Worm (Caenorhabditis elegans): ENCODE results near the gene atz-1.

atz-1 gene

DNA sequence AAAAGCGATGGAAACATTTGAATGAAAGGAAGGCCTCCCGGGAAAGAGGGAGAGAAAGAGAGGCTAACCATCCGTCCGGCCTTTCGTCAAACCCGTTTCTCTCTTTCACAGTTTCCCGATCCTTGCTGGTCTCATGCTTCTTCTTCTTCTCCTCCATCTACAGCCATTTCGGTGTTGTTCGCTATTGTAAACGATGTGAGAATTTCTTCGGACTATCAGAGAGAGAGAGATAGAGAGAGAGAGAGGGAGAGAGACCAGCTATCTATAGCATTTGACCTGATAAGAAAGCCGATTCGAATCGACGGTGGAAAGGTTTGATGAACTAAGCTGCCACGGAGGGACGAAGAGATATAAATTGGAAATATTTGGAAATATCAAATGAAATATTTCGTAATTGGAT, 27.5 kb upstream of the atz-1 start:
- TF ChIP-seq ham-2 (GFP tag; optimal IDR thresholded peaks at IDR 0.05) (peak; percentile 82), sem-2 (GFP tag; optimal IDR thresholded peaks at IDR 0.05) (no peak), ces-1 (GFP tag; optimal IDR thresholded peaks at IDR 0.05) (no peak), mab-5 (tag; optimal IDR thresholded peaks at IDR 0.05) (no peak), elt-3 (tag; optimal IDR thresholded peaks at IDR 0.05) (peak; percentile 45), blmp-1 (tag; optimal IDR thresholded peaks at IDR 0.05) (no peak), zip-8 (tag; optimal IDR thresholded peaks at IDR 0.05) (no peak), elt-1 (tag; optimal IDR thresholded peaks at IDR 0.05; ENCODE audit: borderline replicate concordance, insufficient read depth) (no peak), unc-62 (GFP tag; optimal IDR thresholded peaks at IDR 0.05) (no peak), tbx-8 (GFP tag; optimal IDR thresholded peaks at IDR 0.05) (no peak), ceh-43 (GFP tag; optimal IDR thresholded peaks at IDR 0.05) (no peak), drap-1 (GFP tag; optimal IDR thresholded peaks at IDR 0.05) (no peak), nhr-2 (tag; optimal IDR thresholded peaks at IDR 0.05) (no peak), ceh-83 (GFP tag; optimal IDR thresholded peaks at IDR 0.05) (no peak)

ce11 chrIV:12399983-12400382, 24.1 kb upstream of the atz-1 start:
- no peak for TF ChIP-seq lsy-2 (tag; optimal IDR thresholded peaks at IDR 0.05)
- TF ChIP-seq snpc-4 (tag; optimal IDR thresholded peaks at IDR 0.05), result no peak
- TF ChIP-seq pha-4 (tag; optimal IDR thresholded peaks at IDR 0.05), result no peak
- TF ChIP-seq hlh-1 (tag; optimal IDR thresholded peaks at IDR 0.05), result no peak
- TF ChIP-seq nhr-237 (tag; optimal IDR thresholded peaks at IDR 0.05), result no peak
- TF ChIP-seq ceh-39 (tag; optimal IDR thresholded peaks at IDR 0.05), result no peak
- no peak for TF ChIP-seq unc-62 (GFP tag; optimal IDR thresholded peaks at IDR 0.05)
- TF ChIP-seq nhr-76 (tag; optimal IDR thresholded peaks at IDR 0.05), result no peak
- no peak for TF ChIP-seq nhr-12 (tag; optimal IDR thresholded peaks at IDR 0.05)
- no peak for TF ChIP-seq zip-8 (tag; optimal IDR thresholded peaks at IDR 0.05)
- TF ChIP-seq bed-3 (GFP tag; optimal IDR thresholded peaks at IDR 0.05), result no peak
- TF ChIP-seq M03D4.4 (tag; optimal IDR thresholded peaks at IDR 0.05), result no peak
- TF ChIP-seq tbx-8 (GFP tag; optimal IDR thresholded peaks at IDR 0.05), result no peak

DNA sequence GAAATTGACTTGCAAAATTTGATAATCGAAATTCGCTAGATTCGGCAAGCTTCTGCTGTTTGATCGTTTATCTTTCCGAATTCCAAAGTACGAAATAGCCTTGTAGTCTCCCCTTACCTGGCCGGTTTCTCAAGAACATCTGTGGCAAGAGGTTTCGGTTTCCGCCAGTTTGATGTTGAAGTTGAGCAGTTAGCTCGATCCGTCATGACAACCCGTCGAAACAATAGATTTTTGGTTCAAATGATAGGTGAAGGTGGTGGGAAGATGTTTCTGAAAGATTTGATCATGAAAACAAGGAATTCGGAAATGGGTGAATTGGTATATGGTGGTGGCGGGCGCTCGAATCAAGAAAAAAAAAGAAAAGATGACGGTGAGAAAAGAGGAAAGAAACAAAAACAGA, 22.5 kb upstream of the atz-1 start, which contains the start of gene acs-20:
Gene acs-20 (minus strand): TSS at position 270 of the 400 bp plus-strand sequence.
- no peak for TF ChIP-seq blmp-1 (tag; optimal IDR thresholded peaks at IDR 0.05)
- no peak for TF ChIP-seq unc-120 (tag; optimal IDR thresholded peaks at IDR 0.05; ENCODE audit: poor library complexity, severe bottlenecking)
- no peak for TF ChIP-seq tbx-8 (GFP tag; optimal IDR thresholded peaks at IDR 0.05)
- no peak for TF ChIP-seq zip-8 (tag; optimal IDR thresholded peaks at IDR 0.05)
- no peak for TF ChIP-seq lsy-2 (tag; optimal IDR thresholded peaks at IDR 0.05)
- TF ChIP-seq mls-2 (tag; optimal IDR thresholded peaks at IDR 0.05), result no peak

ce11 chrIV:12396645-12397258, 20.8 kb upstream of the atz-1 start:
- TF ChIP-seq pha-4 (tag; optimal IDR thresholded peaks at IDR 0.05), result no peak
- no peak for TF ChIP-seq bed-3 (GFP tag; optimal IDR thresholded peaks at IDR 0.05)
- peak; percentile 50 for TF ChIP-seq ham-2 (GFP tag; optimal IDR thresholded peaks at IDR 0.05)
- TF ChIP-seq elt-3 (tag; optimal IDR thresholded peaks at IDR 0.05), result peak; percentile 5
- TF ChIP-seq ceh-39 (tag; optimal IDR thresholded peaks at IDR 0.05), result no peak
- TF ChIP-seq blmp-1 (tag; optimal IDR thresholded peaks at IDR 0.05), result peak; percentile 74
- no peak for TF ChIP-seq ceh-83 (GFP tag; optimal IDR thresholded peaks at IDR 0.05)
- no peak for TF ChIP-seq ces-1 (GFP tag; optimal IDR thresholded peaks at IDR 0.05)

ce11 chrIV:12391003-12391637, 15.2 kb upstream of the atz-1 start, which contains the start of the genes rps-23 and dpm-3:
rps-23 (minus strand) TSS chrIV:12391053.
dpm-3 (plus strand) TSS chrIV:12391587.
- TF ChIP-seq nhr-76 (tag; optimal IDR thresholded peaks at IDR 0.05) (no peak), nhr-28 (tag; optimal IDR thresholded peaks at IDR 0.05) (no peak), unc-120 (tag; optimal IDR thresholded peaks at IDR 0.05; ENCODE audit: poor library complexity, severe bottlenecking) (peak; percentile 43), elt-3 (tag; optimal IDR thresholded peaks at IDR 0.05) (no peak), pha-4 (tag; optimal IDR thresholded peaks at IDR 0.05) (peak; percentile 67), M03D4.4 (tag; optimal IDR thresholded peaks at IDR 0.05) (peak; percentile 45), ztf-11 (tag; optimal IDR thresholded peaks at IDR 0.05) (no peak), blmp-1 (tag; optimal IDR thresholded peaks at IDR 0.05) (no peak), nhr-12 (tag; optimal IDR thresholded peaks at IDR 0.05) (no peak), mls-2 (tag; optimal IDR thresholded peaks at IDR 0.05) (peak; percentile 22), sptf-1 (tag; optimal IDR thresholded peaks at IDR 0.05) (peak; percentile 78), zip-8 (tag; optimal IDR thresholded peaks at IDR 0.05) (no peak), ceh-43 (GFP tag; optimal IDR thresholded peaks at IDR 0.05) (peak; percentile 45), nhr-2 (tag; optimal IDR thresholded peaks at IDR 0.05) (peak; percentile 64), lsy-2 (tag; optimal IDR thresholded peaks at IDR 0.05) (peak; percentile 99), lin-32 (GFP tag; optimal IDR thresholded peaks at IDR 0.05) (no peak), unc-62 (GFP tag; optimal IDR thresholded peaks at IDR 0.05) (peak; percentile 49), ces-1 (GFP tag; optimal IDR thresholded peaks at IDR 0.05) (no peak), cnd-1 (tag; optimal IDR thresholded peaks at IDR 0.05) (peak; percentile 49), elt-1 (tag; optimal IDR thresholded peaks at IDR 0.05; ENCODE audit: borderline replicate concordance, insufficient read depth) (no peak), mab-5 (tag; optimal IDR thresholded peaks at IDR 0.05) (peak; percentile 45), tbx-8 (GFP tag; optimal IDR thresholded peaks at IDR 0.05) (no peak), unc-39 (tag; optimal IDR thresholded peaks at IDR 0.05) (no peak), mep-1 (tag; optimal IDR thresholded peaks at IDR 0.05) (peak; percentile 80), sem-2 (GFP tag; optimal IDR thresholded peaks at IDR 0.05) (no peak), ham-2 (GFP tag; optimal IDR thresholded peaks at IDR 0.05) (peak; percentile 37), drap-1 (GFP tag; optimal IDR thresholded peaks at IDR 0.05) (peak; percentile 50), ceh-83 (GFP tag; optimal IDR thresholded peaks at IDR 0.05) (no peak), hlh-1 (tag; optimal IDR thresholded peaks at IDR 0.05) (peak; percentile 85), ceh-39 (tag; optimal IDR thresholded peaks at IDR 0.05) (peak; percentile 88), flh-1 (GFP tag; optimal IDR thresholded peaks at IDR 0.05) (no peak), snpc-4 (tag; optimal IDR thresholded peaks at IDR 0.05) (no peak), nhr-237 (tag; optimal IDR thresholded peaks at IDR 0.05) (peak; percentile 83), lin-13 (tag; optimal IDR thresholded peaks at IDR 0.05) (peak; percentile 83)
